Worm (Caenorhabditis elegans): ENCODE measurements around the gene oac-7.

oac-7 gene

ce11 chrV:16275347-16275746 is 34.3 kb upstream of the oac-7 start, which contains the start of gene pacl-1:
TSS of gene pacl-1 (minus strand) at chrV:16275447.
- TF ChIP-seq C34F6.9 (tag; optimal IDR thresholded peaks at IDR 0.05) = no peak
- no peak for TF ChIP-seq ztf-4 (tag; optimal IDR thresholded peaks at IDR 0.05)
- no peak for TF ChIP-seq R02D3.7 (tag; optimal IDR thresholded peaks at IDR 0.05)
- no peak for TF ChIP-seq mab-5 (tag; optimal IDR thresholded peaks at IDR 0.05)
- TF ChIP-seq nhr-21 (tag; optimal IDR thresholded peaks at IDR 0.05) = no peak
- no peak for TF ChIP-seq unc-62 (GFP tag; optimal IDR thresholded peaks at IDR 0.05)
- no peak for TF ChIP-seq nhr-6 (tag; optimal IDR thresholded peaks at IDR 0.05)
- no peak for TF ChIP-seq nhr-11 (tag; optimal IDR thresholded peaks at IDR 0.05)
- no peak for TF ChIP-seq ZK546.5 (tag; optimal IDR thresholded peaks at IDR 0.05)
- no peak for TF ChIP-seq dmd-4 (tag; optimal IDR thresholded peaks at IDR 0.05)
- no peak for TF ChIP-seq lin-11 (tag; optimal IDR thresholded peaks at IDR 0.05)
- no peak for TF ChIP-seq lsy-2 (tag; optimal IDR thresholded peaks at IDR 0.05)
- TF ChIP-seq nhr-129 (tag; optimal IDR thresholded peaks at IDR 0.05) = no peak
- no peak for TF ChIP-seq mdl-1 (tag; optimal IDR thresholded peaks at IDR 0.05)
- TF ChIP-seq lin-13 (GFP tag; optimal IDR thresholded peaks at IDR 0.05) = no peak

ce11 chrV:16277918-16278317 is 31.7 kb upstream of the oac-7 start, which contains the start of gene cyp-37B1:
TSS of gene cyp-37B1 (plus strand) at chrV:16278116.
- no peak for TF ChIP-seq mdl-1 (tag; optimal IDR thresholded peaks at IDR 0.05)
- no peak for TF ChIP-seq aly-2 (tag; optimal IDR thresholded peaks at IDR 0.05)
- TF ChIP-seq alr-1 (tag; optimal IDR thresholded peaks at IDR 0.05) = no peak
- TF ChIP-seq ztf-1 (GFP tag; conservative IDR thresholded peaks at IDR 0.05) = no peak
- TF ChIP-seq unc-55 (GFP tag; optimal IDR thresholded peaks at IDR 0.05) = no peak
- TF ChIP-seq Y55F3AM.14 (GFP tag; optimal IDR thresholded peaks at IDR 0.05) = no peak
- no peak for TF ChIP-seq elt-1 (tag; optimal IDR thresholded peaks at IDR 0.05)
- TF ChIP-seq nhr-23 (tag; optimal IDR thresholded peaks at IDR 0.05) = no peak
- peak; percentile 76 for TF ChIP-seq sma-9 (GFP tag; optimal IDR thresholded peaks at IDR 0.05)
- TF ChIP-seq sma-9 (tag; optimal IDR thresholded peaks at IDR 0.05) = no peak
- TF ChIP-seq nhr-237 (tag; optimal IDR thresholded peaks at IDR 0.05) = no peak
- no peak for TF ChIP-seq snpc-4 (tag; optimal IDR thresholded peaks at IDR 0.05)
- no peak for TF ChIP-seq lin-11 (tag; optimal IDR thresholded peaks at IDR 0.05)
- no peak for TF ChIP-seq egl-27 (tag; optimal IDR thresholded peaks at IDR 0.05)
- TF ChIP-seq crh-2 (tag; optimal IDR thresholded peaks at IDR 0.05) = peak; percentile 10
- TF ChIP-seq nhr-21 (tag; optimal IDR thresholded peaks at IDR 0.05) = no peak
- TF ChIP-seq lin-39 (tag; optimal IDR thresholded peaks at IDR 0.05) = no peak
- no peak for TF ChIP-seq nhr-77 (tag; optimal IDR thresholded peaks at IDR 0.05)
- no peak for TF ChIP-seq mab-5 (tag; optimal IDR thresholded peaks at IDR 0.05)
- no peak for TF ChIP-seq ZK546.5 (tag; optimal IDR thresholded peaks at IDR 0.05)
- TF ChIP-seq nhr-11 (tag; optimal IDR thresholded peaks at IDR 0.05) = no peak
- no peak for TF ChIP-seq lin-13 (GFP tag; optimal IDR thresholded peaks at IDR 0.05)
- TF ChIP-seq gmeb-1 (tag; optimal IDR thresholded peaks at IDR 0.05) = peak; percentile 45
- TF ChIP-seq unc-39 (tag; optimal IDR thresholded peaks at IDR 0.05) = no peak
- TF ChIP-seq elt-3 (tag; optimal IDR thresholded peaks at IDR 0.05) = no peak
- TF ChIP-seq mbf-1 (tag; optimal IDR thresholded peaks at IDR 0.05) = no peak
- no peak for TF ChIP-seq zag-1 (tag; optimal IDR thresholded peaks at IDR 0.05)
- no peak for TF ChIP-seq ama-1 (optimal IDR thresholded peaks at IDR 0.05)
- peak; percentile 64 for TF ChIP-seq fos-1 (tag; optimal IDR thresholded peaks at IDR 0.05)
- TF ChIP-seq ztf-4 (tag; optimal IDR thresholded peaks at IDR 0.05) = no peak
- TF ChIP-seq C34F6.9 (tag; optimal IDR thresholded peaks at IDR 0.05) = no peak
- TF ChIP-seq nhr-129 (tag; optimal IDR thresholded peaks at IDR 0.05) = no peak
- TF ChIP-seq peb-1 (tag; optimal IDR thresholded peaks at IDR 0.05) = no peak
- TF ChIP-seq sma-3 (GFP tag; optimal IDR thresholded peaks at IDR 0.05) = no peak
- TF ChIP-seq nhr-25 (tag; optimal IDR thresholded peaks at IDR 0.05) = no peak
- TF ChIP-seq ztf-11 (tag; optimal IDR thresholded peaks at IDR 0.05) = no peak

ce11 chrV:16282147-16282546 is 27.5 kb upstream of the oac-7 start, which contains the start of gene F28G4.2:
TSS of gene F28G4.2 (minus strand) at chrV:16282321.
- no peak for TF ChIP-seq nhr-237 (tag; optimal IDR thresholded peaks at IDR 0.05)
- no peak for TF ChIP-seq sma-3 (GFP tag; optimal IDR thresholded peaks at IDR 0.05)
- no peak for TF ChIP-seq ztf-4 (tag; optimal IDR thresholded peaks at IDR 0.05)
- no peak for TF ChIP-seq skn-1 (tag; optimal IDR thresholded peaks at IDR 0.05)
- no peak for TF ChIP-seq peb-1 (tag; optimal IDR thresholded peaks at IDR 0.05)
- peak; percentile 40 for TF ChIP-seq blmp-1 (tag; optimal IDR thresholded peaks at IDR 0.05; ENCODE audit: insufficient read depth)
- no peak for TF ChIP-seq nhr-25 (tag; optimal IDR thresholded peaks at IDR 0.05)
- TF ChIP-seq mbf-1 (tag; optimal IDR thresholded peaks at IDR 0.05) = no peak

Data from whole organism, L2 larva.